Fruit fly (Drosophila melanogaster) ovary, adult (tissue): ENCODE data around the gene ssx.

Experiments
- CG17801 ChIP-seq: fragments of 200-800 bp; optimal IDR thresholded peaks from 2 replicates; lab custom pipeline; 2019; ENCODE audit warnings: missing biosample characterization, mild to moderate bottlenecking, missing genetic modification characterization, moderate library complexity; ENCODE audit not compliant: partially characterized antibody

ssx gene

dm6 chrX:1370104-1370802, at the start of gene ssx:
TSS of gene ssx (plus strand) at chrX:1370580.
- peak; percentile 51 for TF ChIP-seq CG17801 (GFP tag; lab: Kevin White, UChicago)

dm6 chrX:1321043-1321442, 49.3 kb upstream of the ssx start:
- TF ChIP-seq CG17801 (GFP tag; lab: Kevin White, UChicago), result no peak

DNA sequence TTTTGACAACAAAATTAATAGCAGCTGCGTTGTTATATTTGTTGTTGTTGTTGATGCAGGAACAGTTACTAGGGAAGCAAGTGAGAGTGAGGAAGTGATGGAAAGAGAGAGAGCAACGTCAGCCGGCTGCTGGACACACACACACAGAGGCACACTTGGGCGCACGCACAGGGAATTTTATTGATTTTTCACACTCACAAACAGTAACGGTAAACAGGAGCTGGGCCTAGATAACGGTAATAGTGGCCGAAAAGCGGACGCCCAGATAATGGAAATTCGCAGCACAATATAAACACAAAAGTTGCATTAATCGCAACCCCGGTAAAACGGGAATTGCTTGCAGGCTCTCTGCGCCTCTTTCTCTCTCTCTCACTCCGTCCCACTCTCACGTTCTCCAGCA, 48.7 kb upstream of the ssx start:
- TF ChIP-seq CG17801 (GFP tag; lab: Kevin White, UChicago), result no peak

dm6 chrX:1322214-1322613, 48.2 kb upstream of the ssx start, which contains the start of gene DAAM:
TSS of gene DAAM (minus strand) at chrX:1322362.
- peak; percentile 61 for TF ChIP-seq CG17801 (GFP tag; lab: Kevin White, UChicago)

DNA sequence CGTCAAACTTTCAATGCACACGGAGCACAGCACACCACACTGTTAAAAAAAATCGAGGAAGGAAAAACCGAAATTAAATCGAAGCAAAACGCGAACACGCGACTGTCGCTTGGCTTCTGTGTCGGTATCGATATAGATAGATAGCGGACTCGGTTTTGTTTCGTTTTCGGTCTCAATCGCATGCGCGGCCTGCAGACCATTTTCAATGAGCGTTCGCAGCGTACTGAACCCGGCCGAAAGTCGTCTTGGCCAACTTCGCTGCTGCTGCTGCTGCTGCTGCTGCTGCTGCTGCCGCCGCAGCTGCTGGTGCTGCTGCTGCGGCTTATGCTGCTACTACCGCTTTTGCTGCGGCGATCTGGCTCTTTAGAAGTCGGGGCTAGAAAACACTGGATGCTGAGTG, 32.4 kb upstream of the ssx start:
- no peak for TF ChIP-seq CG17801 (GFP tag; lab: Kevin White, UChicago)

- TF ChIP-seq CG17801 (GFP tag; lab: Kevin White, UChicago), result no peak
Observed at dm6 chrX:1341528-1341927, 28.9 kb upstream of the ssx start, which contains the start of gene CG11409. TSS of gene CG11409 (minus strand) at chrX:1341587.

DNA sequence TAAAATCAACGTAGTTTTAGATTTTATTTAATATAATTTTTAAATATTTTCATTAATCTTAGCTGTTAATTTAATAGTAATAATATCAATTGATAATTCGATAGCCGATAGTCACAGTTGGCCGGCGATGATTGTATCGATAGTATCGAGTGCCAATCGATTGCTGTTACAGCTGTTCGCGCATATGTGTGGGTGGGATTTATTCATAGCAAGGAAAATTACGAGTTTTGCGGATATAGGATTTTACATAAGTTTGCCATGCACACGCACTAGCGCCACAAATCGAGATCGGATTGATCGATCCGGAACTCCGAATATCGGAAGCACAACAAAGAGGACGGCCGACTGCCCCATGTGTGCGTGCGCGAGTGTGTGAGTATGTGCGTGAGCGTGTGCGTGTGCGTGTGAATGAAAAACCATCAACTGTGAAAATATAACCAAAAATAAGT, 28.4 kb upstream of the ssx start, which contains the start of gene Naa30A:
Gene Naa30A, plus strand, starts transcription at position 163 of the 449 bp plus-strand sequence.
- TF ChIP-seq CG17801 (GFP tag; lab: Kevin White, UChicago), result peak; percentile 51

- TF ChIP-seq CG17801 (GFP tag; lab: Kevin White, UChicago), result no peak
Observed at dm6 chrX:1346256-1346655, 24.1 kb upstream of the ssx start, which contains the start of gene Tsp2A. TSS of gene Tsp2A (plus strand) at chrX:1346553.

DNA sequence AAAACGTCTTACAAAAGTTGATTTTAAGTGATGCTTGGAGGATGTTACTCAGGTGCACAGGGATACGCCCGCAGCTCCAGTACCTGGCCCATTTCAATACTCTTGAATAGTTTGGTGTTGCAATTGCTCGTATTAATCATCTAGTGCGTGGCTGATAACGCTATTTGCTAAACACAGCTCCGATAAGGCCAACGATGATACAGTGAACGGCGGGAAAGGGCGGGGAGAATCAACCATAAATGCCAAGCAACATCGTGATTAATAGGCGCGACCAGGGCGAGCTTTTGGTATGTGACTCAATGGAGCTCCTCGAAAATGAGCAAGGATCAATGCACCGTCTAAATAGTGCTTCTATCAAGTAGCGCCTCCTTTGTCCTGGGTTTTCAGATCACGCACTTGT, 23.5 kb upstream of the ssx start:
- TF ChIP-seq CG17801 (GFP tag; lab: Kevin White, UChicago), result no peak

DNA sequence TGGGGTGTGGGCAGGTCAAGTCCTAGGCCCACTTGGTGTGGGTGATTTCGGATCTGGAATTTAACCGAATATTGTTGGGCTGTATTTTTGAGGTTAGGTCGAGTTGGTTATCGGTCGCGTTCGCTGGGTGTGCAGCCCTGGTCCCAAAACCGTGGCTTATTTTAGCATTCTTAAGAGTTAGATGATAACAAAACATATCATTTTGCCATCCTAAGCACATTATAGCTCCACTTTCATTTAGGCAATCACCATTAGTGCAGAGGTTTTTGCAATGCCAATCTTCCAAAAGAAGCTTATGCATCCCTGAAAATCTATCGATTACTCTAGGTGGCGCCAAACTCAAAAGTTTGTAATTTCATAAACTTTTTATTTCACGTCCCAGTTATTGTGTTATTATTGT, 21.1 kb upstream of the ssx start, which contains the start of gene MTPAP:
Gene MTPAP, minus strand, starts transcription at position 103 of the 400 bp plus-strand sequence.
- TF ChIP-seq CG17801 (GFP tag; lab: Kevin White, UChicago), result no peak

- no peak for TF ChIP-seq CG17801 (GFP tag; lab: Kevin White, UChicago)
Observed at dm6 chrX:1353322-1354212, 16.8 kb upstream of the ssx start, which contains the start of the genes CG12773 and CG11417. TSS of gene CG12773 (minus strand) at chrX:1353981. TSS of gene CG11417 (plus strand) at chrX:1354014.

dm6 chrX:1357501-1357900, 12.9 kb upstream of the ssx start, which contains the start of gene png:
TSS of gene png (minus strand) at chrX:1357601.
- no peak for TF ChIP-seq CG17801 (GFP tag; lab: Kevin White, UChicago)

DNA sequence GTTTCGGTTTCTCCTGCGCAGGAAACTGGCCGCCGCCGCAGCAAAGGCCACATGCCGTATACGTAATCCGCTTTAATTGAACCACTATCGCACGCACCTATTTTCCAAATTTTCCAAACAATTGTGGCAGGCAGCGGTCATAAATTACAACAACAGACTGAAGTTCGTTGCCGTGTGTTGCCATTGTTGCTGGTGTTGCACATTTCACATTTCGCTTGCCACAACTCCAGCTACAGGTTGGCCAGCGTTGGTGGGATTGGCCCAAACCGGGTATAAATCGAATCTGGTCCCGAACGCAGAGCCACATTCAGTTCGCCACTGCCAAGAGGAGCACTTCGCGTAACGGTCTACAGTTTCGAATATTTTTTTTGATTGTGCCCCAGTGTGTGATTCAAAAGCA, 1.4 kb upstream of the ssx start, which contains the start of gene CG14770:
Gene CG14770, plus strand, starts transcription at position 301 of the 400 bp plus-strand sequence.
- no peak for TF ChIP-seq CG17801 (GFP tag; lab: Kevin White, UChicago)

DNA sequence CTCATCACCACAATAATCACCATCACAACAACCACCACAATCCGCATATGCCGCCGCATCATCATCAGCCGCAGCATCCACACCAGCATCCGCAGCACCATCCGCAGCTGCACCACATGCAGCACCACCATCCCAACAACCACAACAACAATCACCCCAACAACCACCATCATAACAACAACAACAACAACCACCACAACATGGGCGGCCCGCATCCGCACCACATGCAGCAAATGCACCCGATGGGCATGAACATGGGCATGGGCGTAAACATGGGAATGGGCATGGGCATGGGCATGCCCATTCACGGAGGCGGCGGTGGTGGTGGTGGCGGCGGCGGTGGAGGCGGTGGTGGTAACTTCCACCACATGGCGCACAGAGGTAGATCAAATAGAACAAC, 2.3 kb downstream of the ssx start:
- no peak for TF ChIP-seq CG17801 (GFP tag; lab: Kevin White, UChicago)
